Worm (Caenorhabditis elegans) whole organism, L4 larva: ENCODE measurements around the gene grl-24.

Experiments used
- aly-2 ChIP-seq: sonication (generic microtip); optimal IDR thresholded peaks from 2 replicates; lab custom pipeline; 2018; ENCODE audit warnings: missing biosample characterization, missing genetic modification characterization
- ceh-44 ChIP-seq: fragments of 200-800 bp; sonication (Bioruptor generic); IDR thresholded peaks from 2 replicates; pipeline ENCODE4 v1.3.6; 2022; ENCODE audit warnings: missing genetic modification reagents, missing genetic modification characterization, missing compliant biosample characterization
- ces-1 ChIP-seq: fragments of 150-350 bp; sonication (generic microtip); optimal IDR thresholded peaks from 4 replicates; lab custom pipeline; 2014; ENCODE audit warnings: missing biosample characterization, missing genetic modification reagents, missing genetic modification characterization
- dmd-6 ChIP-seq: fragments of 200-800 bp; sonication (Bioruptor generic); IDR thresholded peaks from 2 replicates; pipeline ENCODE4 v1.3.6; 2022; ENCODE audit warnings: missing genetic modification reagents, missing genetic modification characterization, missing compliant biosample characterization
- dpl-1 ChIP-seq: fragments of 150-350 bp; optimal IDR thresholded peaks from 2 replicates; lab custom pipeline; 2014; ENCODE audit warnings: missing biosample characterization, missing genetic modification reagents, missing genetic modification characterization
- gei-8 ChIP-seq: fragments of 200-800 bp; sonication (Bioruptor generic); optimal IDR thresholded peaks from 2 replicates; lab custom pipeline; 2018; ENCODE audit warnings: mild to moderate bottlenecking, missing genetic modification characterization, missing compliant biosample characterization
- lin-13 ChIP-seq: fragments of 150-350 bp; optimal IDR thresholded peaks from 2 replicates; lab custom pipeline; 2014; ENCODE audit warnings: missing biosample characterization, missing genetic modification reagents, missing genetic modification characterization
- lin-39 ChIP-seq: fragments of 150-350 bp; optimal IDR thresholded peaks from 2 replicates; lab custom pipeline; 2014; ENCODE audit warnings: missing biosample characterization, missing genetic modification reagents, missing genetic modification characterization
- lsy-2 ChIP-seq, 2 experiments: fragments of 150-350 bp in 1 of 2; sonication (generic microtip) in 1 of 2; optimal IDR thresholded peaks; 2 replicates each; lab custom pipeline; 2014 to 2017; ENCODE audit warnings: missing biosample characterization in 2 of 2, missing genetic modification characterization in 2 of 2
- nhr-11 ChIP-seq: fragments of 150-350 bp; optimal IDR thresholded peaks from 2 replicates; lab custom pipeline; 2014; ENCODE audit warnings: missing biosample characterization, missing genetic modification characterization
- php-3 ChIP-seq: fragments of 200-800 bp; sonication (Bioruptor generic); IDR thresholded peaks from 2 replicates; pipeline ENCODE4 v1.3.6; 2022; ENCODE audit warnings: missing genetic modification reagents, missing genetic modification characterization, missing compliant biosample characterization
- ztf-11 ChIP-seq: fragments of 150-350 bp; optimal IDR thresholded peaks from 2 replicates; lab custom pipeline; 2014; ENCODE audit warnings: missing biosample characterization, missing genetic modification characterization

DNA sequence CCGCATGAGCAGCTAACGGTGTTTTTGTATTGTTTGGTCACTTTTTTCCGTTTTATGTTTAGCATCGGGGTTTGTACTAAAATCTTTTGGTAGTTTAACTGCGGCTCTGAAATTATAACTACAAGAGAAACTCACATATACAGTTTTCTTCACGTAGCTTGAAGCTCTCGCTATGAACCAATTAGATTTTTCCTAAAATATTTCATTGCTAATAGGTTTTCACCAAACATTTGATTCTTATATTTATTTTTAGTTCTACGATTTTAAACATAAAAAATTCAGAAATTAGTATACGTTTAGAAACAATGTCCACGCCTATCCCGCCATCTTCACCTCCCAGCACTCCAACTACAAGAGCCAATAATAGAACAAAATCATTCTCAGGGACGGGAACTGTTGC, 48.2 kb downstream of the grl-24 start, which contains the start of gene C06A12.3:
- TF ChIP-seq ztf-11 (tag; lab: Kevin White, UChicago): no peak
- TF ChIP-seq lin-39 (tag; lab: Kevin White, UChicago): no peak
- no peak for TF ChIP-seq ces-1 (GFP tag; lab: Kevin White, UChicago)
- TF ChIP-seq nhr-11: no peak
- no peak for TF ChIP-seq ceh-44 (GFP tag; lab: Robert Waterston, UW)
- TF ChIP-seq lin-13 (GFP tag; lab: Kevin White, UChicago): no peak
- TF ChIP-seq dmd-6 (GFP tag; lab: Robert Waterston, UW): no peak
- no peak for TF ChIP-seq lsy-2 (tag; optimal IDR thresholded peaks at IDR 0.05; lab: Kevin White, UChicago)
- no peak for TF ChIP-seq dpl-1
- TF ChIP-seq php-3: no peak
- no peak for TF ChIP-seq aly-2 (tag; lab: Kevin White, UChicago)
- no peak for TF ChIP-seq gei-8 (GFP tag; lab: Kevin White, UChicago)
